Fruit fly (Drosophila melanogaster) whole organism, adult: ENCODE data around the gene sinu.

Experiments
- CG11617 ChIP-seq: fragments of 200-800 bp; sonication (Bioruptor generic); optimal IDR thresholded peaks from 2 replicates; lab custom pipeline; 2017; ENCODE audit warnings: mild to moderate bottlenecking, missing biosample characterization, missing genetic modification reagents, missing genetic modification characterization
- CG12768 ChIP-seq: fragments of 200-800 bp; sonication (Bioruptor generic); optimal IDR thresholded peaks from 2 replicates; lab custom pipeline; 2017; ENCODE audit warnings: missing biosample characterization, missing genetic modification characterization, mild to moderate bottlenecking, moderate library complexity, missing genetic modification reagents
- CG14711 ChIP-seq: fragments of 200-800 bp; sonication (Bioruptor generic); optimal IDR thresholded peaks from 2 replicates; lab custom pipeline; 2018; ENCODE audit warnings: missing biosample characterization, mild to moderate bottlenecking, missing genetic modification characterization, moderate library complexity
- CG1620 ChIP-seq: fragments of 200-800 bp; sonication (Bioruptor generic); optimal IDR thresholded peaks from 2 replicates; lab custom pipeline; 2016; ENCODE audit warnings: missing biosample characterization, missing genetic modification characterization
- CG33017 ChIP-seq: fragments of 200-800 bp; sonication (Bioruptor generic); optimal IDR thresholded peaks from 2 replicates; lab custom pipeline; 2018; ENCODE audit warnings: missing biosample characterization, mild to moderate bottlenecking, missing genetic modification characterization, moderate library complexity
- CG5204 ChIP-seq: fragments of 200-800 bp; sonication (Bioruptor generic); optimal IDR thresholded peaks from 2 replicates; lab custom pipeline; 2016; ENCODE audit warnings: missing biosample characterization, missing genetic modification characterization
- CG7045 ChIP-seq: fragments of 200-800 bp; sonication (Bioruptor generic); optimal IDR thresholded peaks from 2 replicates; lab custom pipeline; 2017; ENCODE audit warnings: missing biosample characterization, mild to moderate bottlenecking, missing genetic modification characterization
- CG7101 ChIP-seq: fragments of 200-800 bp; sonication (Bioruptor generic); optimal IDR thresholded peaks from 2 replicates; lab custom pipeline; 2018; ENCODE audit warnings: missing biosample characterization, mild to moderate bottlenecking, missing genetic modification characterization, moderate library complexity
- Clk ChIP-seq: fragments of 200-800 bp; sonication (Bioruptor generic); optimal IDR thresholded peaks from 2 replicates; lab custom pipeline; 2017; ENCODE audit warnings: missing biosample characterization, missing genetic modification characterization
- Crg-1 ChIP-seq: fragments of 200-800 bp; sonication (Bioruptor generic); optimal IDR thresholded peaks from 2 replicates; lab custom pipeline; 2016; ENCODE audit warnings: missing biosample characterization, missing genetic modification characterization
- Hr96 ChIP-seq: fragments of 200-800 bp; sonication (Bioruptor generic); optimal IDR thresholded peaks from 2 replicates; lab custom pipeline; 2016; ENCODE audit warnings: missing biosample characterization, missing genetic modification characterization
- Mnt ChIP-seq: fragments of 200-800 bp; sonication (Bioruptor generic); optimal IDR thresholded peaks from 2 replicates; lab custom pipeline; 2016; ENCODE audit warnings: missing biosample characterization, mild to moderate bottlenecking, missing genetic modification characterization
- bab1 ChIP-seq: fragments of 200-800 bp; sonication (Bioruptor generic); optimal IDR thresholded peaks from 3 replicates; lab custom pipeline; 2019; ENCODE audit warnings: missing biosample characterization, mild to moderate bottlenecking, missing genetic modification characterization, moderate library complexity
- cic ChIP-seq: fragments of 200-800 bp; sonication (Bioruptor generic); optimal IDR thresholded peaks from 2 replicates; lab custom pipeline; 2017; ENCODE audit warnings: missing biosample characterization, mild to moderate bottlenecking, missing genetic modification characterization, moderate library complexity
- cnc ChIP-seq, 2 experiments: fragments of >200 bp; optimal IDR thresholded peaks; 2 replicates each; lab custom pipeline; 2017
- kay ChIP-seq: fragments of 200-800 bp; sonication (Bioruptor generic); peaks from one replicate; lab custom pipeline; 2016; ENCODE audit warnings: missing biosample characterization, missing genetic modification characterization, borderline replicate concordance
- ovo ChIP-seq: fragments of 200-800 bp; sonication (Bioruptor generic); optimal IDR thresholded peaks from 2 replicates; lab custom pipeline; 2016; ENCODE audit warnings: missing biosample characterization, missing genetic modification characterization
- pad ChIP-seq: fragments of 200-800 bp; sonication (Bioruptor generic); optimal IDR thresholded peaks from 3 replicates; lab custom pipeline; 2017; ENCODE audit warnings: missing biosample characterization, missing genetic modification characterization, mild to moderate bottlenecking, moderate library complexity, missing genetic modification reagents
- tj ChIP-seq: fragments of 200-800 bp; sonication (Bioruptor generic); optimal IDR thresholded peaks from 3 replicates; lab custom pipeline; 2017; ENCODE audit warnings: missing biosample characterization, mild to moderate bottlenecking, missing genetic modification characterization, moderate library complexity
- toe ChIP-seq: fragments of 200-800 bp; sonication (Bioruptor generic); optimal IDR thresholded peaks from 2 replicates; lab custom pipeline; 2016; ENCODE audit warnings: missing biosample characterization, missing genetic modification characterization

Gene sinu

DNA sequence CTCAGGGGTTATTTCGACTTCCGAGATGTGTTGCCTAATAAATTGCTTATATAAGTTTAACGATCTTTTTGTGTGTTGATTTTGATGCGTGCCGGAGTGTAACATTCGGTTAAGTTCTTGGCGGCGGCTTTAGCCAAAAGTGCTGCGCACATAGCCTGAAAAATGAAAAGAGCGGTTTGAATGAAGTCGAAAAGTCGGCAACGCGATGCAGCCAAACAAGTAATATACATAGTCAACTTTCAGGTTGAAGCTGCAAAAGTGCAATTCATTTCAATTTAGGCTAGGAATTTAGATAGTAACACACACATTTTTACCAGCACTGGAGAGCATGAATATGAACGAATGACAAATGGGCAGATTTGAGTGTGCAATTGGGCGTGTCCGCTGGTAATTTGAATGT is 27.1 kb downstream of the sinu start:
- TF ChIP-seq ovo (no peak), CG33017 (no peak), Mnt (GFP tag; lab: Kevin White, UChicago) (no peak), CG5204 (GFP tag; lab: Kevin White, UChicago) (no peak), CG7101 (tag; lab: Kevin White, UChicago) (no peak), Clk (GFP tag; lab: Kevin White, UChicago) (no peak), cic (no peak)

DNA sequence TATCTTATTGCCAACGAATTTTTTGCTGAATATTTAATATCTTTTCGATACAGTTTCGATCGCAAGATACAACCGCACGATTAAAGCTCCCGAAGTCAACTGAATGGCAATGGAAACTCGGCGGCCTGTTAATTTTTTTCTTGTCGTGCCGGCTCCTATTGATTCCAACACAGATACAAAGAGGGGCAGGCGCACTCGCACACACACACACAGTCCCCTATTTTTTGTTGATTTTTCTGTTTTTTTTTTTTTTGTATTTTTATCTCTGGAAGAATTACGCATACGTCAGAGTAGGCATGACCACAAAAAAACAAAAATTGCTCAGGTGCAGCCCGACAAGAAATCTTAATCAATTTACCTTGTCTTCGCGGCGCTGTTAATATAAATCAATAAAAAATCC is 32.2 kb downstream of the sinu start, which contains the start of gene Lkr:
Lkr (minus strand) TSS at position 101 of the 400 bp plus-strand sequence.
- TF ChIP-seq CG12768 (GFP tag; lab: Kevin White, UChicago) (no peak), pad (GFP tag; lab: Kevin White, UChicago) (no peak), toe (no peak), CG14711 (tag; lab: Kevin White, UChicago) (no peak)

DNA sequence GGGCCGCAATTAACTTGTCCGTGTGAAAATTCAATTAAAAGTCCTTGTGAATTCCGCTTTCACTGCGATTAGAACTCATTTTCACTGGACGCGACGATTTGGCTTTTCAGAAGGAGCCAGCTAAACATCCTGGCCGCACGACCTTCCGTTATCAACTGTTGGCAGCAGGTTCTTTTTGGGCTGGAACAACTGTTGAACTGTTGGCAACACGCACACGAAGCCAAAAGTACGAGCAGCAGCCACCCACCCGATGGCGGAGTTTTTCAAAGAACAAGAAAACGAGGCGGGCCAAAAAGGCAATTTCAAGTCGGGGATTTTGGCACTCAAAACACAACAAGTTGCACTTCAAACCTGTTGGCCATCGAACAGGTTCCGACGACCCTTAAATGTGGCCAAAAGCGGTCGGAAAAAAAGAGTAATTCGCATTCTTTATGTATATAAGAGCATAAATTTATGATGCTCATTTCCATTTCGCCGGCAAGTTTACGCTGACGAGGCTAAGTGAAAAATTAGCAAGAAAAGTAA is 38.4 kb downstream of the sinu start:
- TF ChIP-seq CG7101 (tag; lab: Kevin White, UChicago) (no peak), Crg-1 (no peak), toe (no peak), cnc (optimal IDR thresholded peaks at IDR 0.05; lab: Kevin White, UChicago) (no peak), Mnt (GFP tag; lab: Kevin White, UChicago) (no peak), CG5204 (GFP tag; lab: Kevin White, UChicago) (no peak), tj (no peak)

DNA sequence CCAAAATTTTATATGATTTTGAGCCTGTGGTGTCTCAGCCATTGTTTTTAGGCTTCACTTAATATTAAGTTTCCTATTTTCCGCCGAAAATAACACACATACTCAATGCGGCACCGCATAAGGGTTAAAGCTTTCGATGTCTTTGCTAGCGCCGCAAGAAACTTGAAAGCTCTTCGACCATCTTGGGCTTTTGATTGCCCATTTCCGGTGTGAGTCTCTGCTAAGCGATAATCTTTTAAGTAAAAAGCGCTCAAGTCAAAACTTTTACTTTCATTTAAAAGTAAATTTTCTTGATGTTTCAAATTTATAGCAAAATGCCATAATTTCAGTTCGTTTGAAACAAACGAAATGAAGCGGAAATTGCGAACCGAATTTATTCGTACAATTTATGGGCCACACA is 49.4 kb downstream of the sinu start:
- TF ChIP-seq cnc (optimal IDR thresholded peaks at IDR 0.05; lab: Kevin White, UChicago), result no peak
- peak; percentile 75 for TF ChIP-seq Crg-1
- peak; percentile 52 for TF ChIP-seq CG14711 (tag; lab: Kevin White, UChicago)
- peak; percentile 81 for TF ChIP-seq CG11617 (GFP tag; lab: Kevin White, UChicago)
- peak; percentile 38 for TF ChIP-seq Mnt (GFP tag; lab: Kevin White, UChicago)
- peak; percentile 75 for TF ChIP-seq CG7101 (tag; lab: Kevin White, UChicago)
- TF ChIP-seq Clk (GFP tag; lab: Kevin White, UChicago), result peak; percentile 34
- peak; percentile 61 for TF ChIP-seq CG33017
- TF ChIP-seq CG5204 (GFP tag; lab: Kevin White, UChicago), result peak; percentile 74
- TF ChIP-seq cic, result peak; percentile 25
- TF ChIP-seq CG12768 (GFP tag; lab: Kevin White, UChicago), result peak; percentile 77
- peak; percentile 9 for TF ChIP-seq kay (GFP tag; lab: Kevin White, UChicago)
- TF ChIP-seq Hr96, result peak; percentile 81
- peak; percentile 66 for TF ChIP-seq pad (GFP tag; lab: Kevin White, UChicago)
- peak; percentile 48 for TF ChIP-seq tj
- peak; percentile 71 for TF ChIP-seq ovo
- peak; percentile 65 for TF ChIP-seq toe
- peak; percentile 91 for TF ChIP-seq bab1
- TF ChIP-seq CG7045 (GFP tag; lab: Kevin White, UChicago), result peak; percentile 89
- peak; percentile 69 for TF ChIP-seq CG1620 (GFP tag; lab: Kevin White, UChicago)

DNA sequence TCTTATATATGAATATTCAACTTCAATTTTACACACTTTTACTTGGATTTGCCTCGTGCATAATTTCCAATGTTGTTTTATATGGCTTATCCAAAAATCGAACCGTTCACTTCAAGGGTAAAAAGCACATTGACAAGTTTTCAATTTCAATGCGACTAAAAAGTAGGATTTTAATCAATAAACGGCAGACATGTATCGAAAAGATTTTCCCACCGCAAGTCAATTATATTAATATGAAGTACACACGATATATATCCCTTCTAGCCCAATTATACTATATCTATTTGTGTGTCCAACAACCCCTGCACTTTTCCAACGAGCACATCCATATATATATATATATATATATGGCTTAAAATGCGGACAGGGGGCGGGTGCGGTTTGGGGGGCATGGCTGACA is 50.6 kb downstream of the sinu start, which contains the start of gene CG34342:
CG34342 (minus strand) TSS at position 101 of the 400 bp plus-strand sequence.
- no peak for TF ChIP-seq pad (GFP tag; lab: Kevin White, UChicago)
- no peak for TF ChIP-seq kay (GFP tag; lab: Kevin White, UChicago)
- no peak for TF ChIP-seq CG1620 (GFP tag; lab: Kevin White, UChicago)
